Fruit fly (Drosophila melanogaster) whole organism, embryonic: ENCODE data around the gene RanGAP.
A peak's percentile ranks its signal among the peaks of the same experiment; 100 is the strongest.

Source experiments
- BEAF-32 ChIP-seq: fragments of 200-800 bp; sonication (Bioruptor generic); optimal IDR thresholded peaks from 3 replicates; lab custom pipeline; 2017; ENCODE audit warnings: missing biosample characterization, missing genetic modification characterization, mild to moderate bottlenecking, moderate library complexity, missing genetic modification reagents
- CG10654 ChIP-seq: fragments of 200-800 bp; sonication (Bioruptor generic); optimal IDR thresholded peaks from 2 replicates; lab custom pipeline; 2016; ENCODE audit warnings: missing biosample characterization, missing genetic modification characterization
- CG11695 ChIP-seq: fragments of 200-800 bp; sonication (Bioruptor generic); IDR thresholded peaks from 3 replicates; pipeline ENCODE4 v1.3.6; 2022; ENCODE audit warnings: missing biosample characterization, missing genetic modification characterization
- CG12769 ChIP-seq: fragments of 200-800 bp; sonication (Bioruptor generic); optimal IDR thresholded peaks from 2 replicates; lab custom pipeline; 2019; ENCODE audit warnings: missing biosample characterization, mild to moderate bottlenecking, missing genetic modification characterization, moderate library complexity
- CG14441 ChIP-seq: fragments of 200-800 bp; sonication (Bioruptor generic); IDR thresholded peaks from 2 replicates; pipeline ENCODE4 v1.3.6; 2022; ENCODE audit warnings: missing biosample characterization, missing genetic modification characterization
- CG17612 ChIP-seq: fragments of 200-800 bp; sonication (Bioruptor generic); IDR thresholded peaks from 2 replicates; pipeline ENCODE4 v1.3.6; 2022; ENCODE audit warnings: missing biosample characterization, missing genetic modification characterization
- CG30020 ChIP-seq: fragments of 200-800 bp; optimal IDR thresholded peaks from 2 replicates; lab custom pipeline; 2019; ENCODE audit warnings: missing biosample characterization, mild to moderate bottlenecking, missing genetic modification characterization, moderate library complexity
- CG33213 ChIP-seq: fragments of 200-800 bp; sonication (Bioruptor generic); optimal IDR thresholded peaks from 3 replicates; lab custom pipeline; 2016; ENCODE audit warnings: missing biosample characterization, missing genetic modification characterization
- CG4282 ChIP-seq: fragments of 200-800 bp; sonication (Bioruptor generic); optimal IDR thresholded peaks from 2 replicates; lab custom pipeline; 2016; ENCODE audit warnings: missing biosample characterization, missing genetic modification characterization
- CG4404 ChIP-seq: fragments of 200-800 bp; sonication (Bioruptor generic); IDR thresholded peaks from 2 replicates; pipeline ENCODE4 v1.3.6; 2022; ENCODE audit warnings: missing biosample characterization, missing genetic modification characterization
- CG4854 ChIP-seq: fragments of 200-800 bp; sonication (Bioruptor generic); optimal IDR thresholded peaks from 2 replicates; lab custom pipeline; 2016; ENCODE audit warnings: missing biosample characterization, missing genetic modification characterization, inconsistent platforms
- CG6654 ChIP-seq: fragments of 200-800 bp; sonication (Bioruptor generic); optimal IDR thresholded peaks from 2 replicates; lab custom pipeline; 2017; ENCODE audit warnings: missing biosample characterization, mild to moderate bottlenecking, missing genetic modification characterization
- CG6689 ChIP-seq: fragments of 200-800 bp; sonication (Bioruptor generic); IDR thresholded peaks from 2 replicates; pipeline ENCODE4 v1.3.6; 2022; ENCODE audit warnings: missing biosample characterization, missing genetic modification characterization
- CG8765 ChIP-seq: fragments of 200-800 bp; sonication (Bioruptor generic); IDR thresholded peaks from 2 replicates; pipeline ENCODE4 v1.3.6; 2022; ENCODE audit warnings: missing biosample characterization, missing genetic modification characterization
- CG8944 ChIP-seq: fragments of 200-800 bp; sonication (Bioruptor generic); optimal IDR thresholded peaks from 3 replicates; lab custom pipeline; 2016; ENCODE audit warnings: missing biosample characterization, missing genetic modification characterization
- CG9817 ChIP-seq: fragments of 200-800 bp; sonication (Bioruptor generic); optimal IDR thresholded peaks from 2 replicates; lab custom pipeline; 2018; ENCODE audit warnings: missing biosample characterization, mild to moderate bottlenecking, missing genetic modification characterization, moderate library complexity
- Chrac-16 ChIP-seq: fragments of 200-800 bp; sonication (Bioruptor generic); optimal IDR thresholded peaks from 3 replicates; lab custom pipeline; 2016; ENCODE audit warnings: missing biosample characterization, missing genetic modification characterization
- Doc3 ChIP-seq: fragments of 200-800 bp; sonication (Bioruptor generic); IDR thresholded peaks from 3 replicates; pipeline ENCODE4 v1.3.6; 2022; ENCODE audit warnings: missing biosample characterization, missing genetic modification characterization; ENCODE audit not compliant: partially characterized antibody
- Hmx ChIP-seq: fragments of 200-800 bp; sonication (Bioruptor generic); optimal IDR thresholded peaks from 2 replicates; lab custom pipeline; 2016; ENCODE audit warnings: missing biosample characterization, missing genetic modification characterization
- Hsf ChIP-seq: fragments of 200-800 bp; sonication (Bioruptor generic); optimal IDR thresholded peaks from 3 replicates; lab custom pipeline; 2016; ENCODE audit warnings: missing biosample characterization, missing genetic modification characterization
- Jarid2 ChIP-seq: fragments of 200-800 bp; sonication (Bioruptor generic); optimal IDR thresholded peaks from 3 replicates; lab custom pipeline; 2017; ENCODE audit warnings: mild to moderate bottlenecking, missing biosample characterization, missing genetic modification reagents, missing genetic modification characterization
- Optix ChIP-seq: fragments of 200-800 bp; sonication (Bioruptor generic); IDR thresholded peaks from 3 replicates; pipeline ENCODE4 v1.3.6; 2022; ENCODE audit warnings: missing biosample characterization, missing genetic modification characterization
- Ravus ChIP-seq: fragments of 200-800 bp; sonication (Bioruptor generic); IDR thresholded peaks from 2 replicates; pipeline ENCODE4 v1.3.6; 2022; ENCODE audit warnings: missing biosample characterization, missing genetic modification characterization
- ab ChIP-seq: fragments of 200-800 bp; sonication (Bioruptor generic); optimal IDR thresholded peaks from 2 replicates; lab custom pipeline; 2016; ENCODE audit warnings: missing biosample characterization, missing genetic modification characterization
- abd-A ChIP-seq: fragments of 200-800 bp; sonication (Bioruptor generic); optimal IDR thresholded peaks from 3 replicates; lab custom pipeline; 2019; ENCODE audit warnings: missing biosample characterization, mild to moderate bottlenecking, missing genetic modification characterization, moderate library complexity
- ac ChIP-seq: fragments of 200-800 bp; sonication (Bioruptor generic); optimal IDR thresholded peaks from 3 replicates; lab custom pipeline; 2017; ENCODE audit warnings: missing biosample characterization, mild to moderate bottlenecking, missing genetic modification characterization
- ato ChIP-seq: fragments of 200-800 bp; sonication (Bioruptor generic); IDR thresholded peaks from 2 replicates; pipeline ENCODE4 v1.3.6; 2022; ENCODE audit warnings: missing biosample characterization, missing genetic modification characterization; ENCODE audit not compliant: partially characterized antibody
- disco-r ChIP-seq: fragments of 200-800 bp; sonication (Bioruptor generic); optimal IDR thresholded peaks from 2 replicates; lab custom pipeline; 2016; ENCODE audit warnings: missing biosample characterization, missing genetic modification characterization
- fd64A ChIP-seq: fragments of 200-800 bp; sonication (Bioruptor generic); optimal IDR thresholded peaks from 3 replicates; lab custom pipeline; 2018; ENCODE audit warnings: missing biosample characterization, mild to moderate bottlenecking, missing genetic modification characterization
- gcm2 ChIP-seq: fragments of 200-800 bp; sonication (Bioruptor generic); optimal IDR thresholded peaks from 2 replicates; lab custom pipeline; 2016; ENCODE audit warnings: missing biosample characterization, missing genetic modification characterization
- gfzf ChIP-seq: fragments of 200-800 bp; sonication (Bioruptor generic); optimal IDR thresholded peaks from 2 replicates; lab custom pipeline; 2016; ENCODE audit warnings: missing biosample characterization, mild to moderate bottlenecking, missing genetic modification characterization, moderate library complexity
- grau ChIP-seq: fragments of 200-800 bp; optimal IDR thresholded peaks from 3 replicates; lab custom pipeline; 2019; ENCODE audit warnings: missing biosample characterization, mild to moderate bottlenecking, missing genetic modification characterization, moderate library complexity
- gt ChIP-seq: fragments of 200-800 bp; sonication (Bioruptor generic); IDR thresholded peaks from 2 replicates; pipeline ENCODE4 v1.3.6; 2022; ENCODE audit warnings: missing biosample characterization, missing genetic modification characterization
- h ChIP-seq: fragments of >200 bp; optimal IDR thresholded peaks from 2 replicates; lab custom pipeline; 2017
- ind ChIP-seq: fragments of 200-800 bp; sonication (Bioruptor generic); optimal IDR thresholded peaks from 3 replicates; lab custom pipeline; 2016; ENCODE audit warnings: missing biosample characterization, missing genetic modification characterization
- lab ChIP-seq: fragments of 200-800 bp; sonication (Bioruptor generic); optimal IDR thresholded peaks from 3 replicates; lab custom pipeline; 2017; ENCODE audit warnings: missing biosample characterization, missing genetic modification characterization, mild to moderate bottlenecking, moderate library complexity, missing genetic modification reagents
- mirr ChIP-seq: fragments of 200-800 bp; sonication (Bioruptor generic); optimal IDR thresholded peaks from 3 replicates; lab custom pipeline; 2018; ENCODE audit warnings: missing biosample characterization, mild to moderate bottlenecking, missing genetic modification characterization
- nerfin-2 ChIP-seq: fragments of 200-800 bp; sonication (Bioruptor generic); IDR thresholded peaks from 2 replicates; pipeline ENCODE4 v1.3.6; 2022; ENCODE audit warnings: missing biosample characterization, missing genetic modification characterization; ENCODE audit not compliant: partially characterized antibody
- otp ChIP-seq: fragments of 200-800 bp; sonication (Bioruptor generic); IDR thresholded peaks from 3 replicates; pipeline ENCODE4, ENCODE4 v1.3.6; 2022; ENCODE audit warnings: missing biosample characterization, missing genetic modification characterization
- pb ChIP-seq: fragments of 200-800 bp; sonication (Bioruptor generic); optimal IDR thresholded peaks from 3 replicates; lab custom pipeline; 2016; ENCODE audit warnings: missing biosample characterization, missing genetic modification characterization
- peb ChIP-seq: fragments of 200-800 bp; sonication (Bioruptor generic); IDR thresholded peaks from 2 replicates; pipeline ENCODE4 v1.3.6; 2022; ENCODE audit warnings: missing biosample characterization, missing genetic modification characterization
- repo ChIP-seq: fragments of 200-800 bp; sonication (Bioruptor generic); optimal IDR thresholded peaks from 2 replicates; lab custom pipeline; 2016; ENCODE audit warnings: missing biosample characterization, missing genetic modification characterization
- salm ChIP-seq: fragments of 200-800 bp; sonication (Bioruptor generic); optimal IDR thresholded peaks from 2 replicates; lab custom pipeline; 2018; ENCODE audit warnings: missing biosample characterization, mild to moderate bottlenecking, missing genetic modification characterization
- shn ChIP-seq: fragments of 200-800 bp; sonication (Bioruptor generic); optimal IDR thresholded peaks from 3 replicates; lab custom pipeline; 2016; ENCODE audit warnings: missing biosample characterization, missing genetic modification characterization
- sim ChIP-seq: fragments of 200-800 bp; sonication (Bioruptor generic); IDR thresholded peaks from 2 replicates; pipeline ENCODE4 v1.3.6; 2022; ENCODE audit warnings: missing biosample characterization, missing genetic modification characterization
- sna ChIP-seq: fragments of 200-800 bp; sonication (Bioruptor generic); IDR thresholded peaks from 2 replicates; pipeline ENCODE4 v1.3.6; 2022; ENCODE audit warnings: missing biosample characterization, missing genetic modification characterization; ENCODE audit not compliant: partially characterized antibody
- trh ChIP-seq: fragments of 200-800 bp; sonication (Bioruptor generic); optimal IDR thresholded peaks from 2 replicates; lab custom pipeline; 2016; ENCODE audit warnings: missing biosample characterization, missing genetic modification characterization
- vnd ChIP-seq: fragments of 200-800 bp; sonication (Bioruptor generic); IDR thresholded peaks from 3 replicates; pipeline ENCODE4 v1.3.6; 2022; ENCODE audit warnings: missing biosample characterization, missing genetic modification characterization; ENCODE audit not compliant: partially characterized antibody
- vvl ChIP-seq: fragments of 200-800 bp; sonication (Bioruptor generic); IDR thresholded peaks from 2 replicates; pipeline ENCODE4 v1.3.6; 2022; ENCODE audit warnings: missing biosample characterization, missing genetic modification characterization

The RanGAP gene

dm6 chr2L:19398317-19399234 is 43.2 kb upstream of the RanGAP start, which contains the start of gene CG17544 (continued):
- peak; percentile 45; the same call in 1 of the 3 replicates for TF ChIP-seq Optix (GFP tag; lab: Robert Waterston, UW)
- TF ChIP-seq CG4282, result no peak
- TF ChIP-seq CG8944 (GFP tag; lab: Kevin White, UChicago), result peak; percentile 33
- TF ChIP-seq ab (GFP tag; lab: Kevin White, UChicago), result no peak
- TF ChIP-seq CG6654 (GFP tag; lab: Kevin White, UChicago), result peak; percentile 66
- TF ChIP-seq vvl, result peak; percentile 55
- peak; percentile 74 for TF ChIP-seq ind (GFP tag; lab: Kevin White, UChicago)
- no peak for TF ChIP-seq disco-r
- peak; percentile 59 for TF ChIP-seq Chrac-16 (GFP tag; lab: Kevin White, UChicago)
- TF ChIP-seq CG11695 (GFP tag; lab: Robert Waterston, UW), result 0 out of 3 replicates have a peak, but pooled peaks have one; percentile 64
- no peak for TF ChIP-seq vnd (GFP tag; lab: Robert Waterston, UW)
- TF ChIP-seq lab, result peak; percentile 91
- TF ChIP-seq CG17612, result no peak
- TF ChIP-seq Hmx, result no peak
- TF ChIP-seq nerfin-2, result no peak
- peak; percentile 87 for TF ChIP-seq grau
- TF ChIP-seq Hsf (GFP tag; lab: Kevin White, UChicago), result peak; percentile 26
- TF ChIP-seq CG8765 (GFP tag; lab: Robert Waterston, UW), result peak; percentile 37; the same call in 1 of the 2 replicates
- no peak for TF ChIP-seq repo (GFP tag; lab: Kevin White, UChicago)
- TF ChIP-seq Ravus, result no peak
- peak; percentile 83 for TF ChIP-seq CG12769
- TF ChIP-seq gt (GFP tag; lab: Robert Waterston, UW), result no peak
- no peak for TF ChIP-seq BEAF-32
- peak; percentile 32 for TF ChIP-seq trh (GFP tag; lab: Kevin White, UChicago)
- TF ChIP-seq CG33213 (GFP tag; lab: Kevin White, UChicago), result no peak
- TF ChIP-seq otp (GFP tag; lab: Robert Waterston, UW), result peak; percentile 30; the same call in 1 of the 3 replicates
- TF ChIP-seq mirr, result peak; percentile 68
- TF ChIP-seq sim (GFP tag; lab: Robert Waterston, UW), result no peak
- peak; percentile 28 for TF ChIP-seq salm (tag; lab: Kevin White, UChicago)
- peak; percentile 21 for TF ChIP-seq fd64A (GFP tag; lab: Kevin White, UChicago)
- TF ChIP-seq CG9817 (tag; lab: Kevin White, UChicago), result peak; percentile 74
- no peak for TF ChIP-seq h
- peak; percentile 67 for TF ChIP-seq CG4404 (GFP tag; lab: Robert Waterston, UW)
- TF ChIP-seq sna (GFP tag; lab: Robert Waterston, UW), result no peak
- peak; percentile 64 for TF ChIP-seq Jarid2 (GFP tag; lab: Kevin White, UChicago)
- TF ChIP-seq CG6689 (GFP tag; lab: Robert Waterston, UW), result peak; percentile 52; the same call in 1 of the 2 replicates
- no peak for TF ChIP-seq gfzf (GFP tag; lab: Kevin White, UChicago)
- peak; percentile 41 for TF ChIP-seq CG14441
- no peak for TF ChIP-seq ato
- TF ChIP-seq CG10654, result peak; percentile 70
- no peak for TF ChIP-seq CG4854
- peak; percentile 97 for TF ChIP-seq abd-A (tag; lab: Kevin White, UChicago)
- no peak for TF ChIP-seq gcm2 (GFP tag; lab: Kevin White, UChicago)
- TF ChIP-seq ac (GFP tag; lab: Kevin White, UChicago), result peak; percentile 9
- TF ChIP-seq shn (GFP tag; lab: Kevin White, UChicago), result no peak
- TF ChIP-seq peb (GFP tag; lab: Robert Waterston, UW), result no peak
- TF ChIP-seq Doc3 (GFP tag; lab: Robert Waterston, UW), result no peak
- peak; percentile 49 for TF ChIP-seq CG30020 (tag; lab: Kevin White, UChicago)
- no peak for TF ChIP-seq pb (GFP tag; lab: Kevin White, UChicago)
